Fruit fly (Drosophila melanogaster) whole organism, prepupa: ENCODE measurements around the gene CG12236.

Source experiments
- Blimp-1 ChIP-seq: fragments of 200-800 bp; sonication (Bioruptor generic); optimal IDR thresholded peaks from 3 replicates; lab custom pipeline; 2017; ENCODE audit warnings: missing biosample characterization, missing genetic modification characterization, mild to moderate bottlenecking, moderate library complexity, missing genetic modification reagents
- CG10631 ChIP-seq: fragments of 200-800 bp; sonication (Bioruptor generic); optimal IDR thresholded peaks from 2 replicates; lab custom pipeline; 2016; ENCODE audit warnings: missing biosample characterization, missing genetic modification characterization
- CG10669 ChIP-seq: fragments of 200-800 bp; sonication (Bioruptor generic); optimal IDR thresholded peaks from 3 replicates; lab custom pipeline; 2018; ENCODE audit warnings: missing biosample characterization, mild to moderate bottlenecking, missing genetic modification characterization, moderate library complexity
- CG11294 ChIP-seq: fragments of 200-800 bp; sonication (Bioruptor generic); IDR thresholded peaks from 2 replicates; pipeline ENCODE4 v1.3.6; 2022; ENCODE audit warnings: missing biosample characterization, missing genetic modification characterization
- CG11762 ChIP-seq: fragments of 200-800 bp; sonication (Bioruptor generic); optimal IDR thresholded peaks from 3 replicates; lab custom pipeline; 2016; ENCODE audit warnings: missing biosample characterization, missing genetic modification characterization; ENCODE audit not compliant: insufficient read depth
- CG11902 ChIP-seq: fragments of 200-800 bp; sonication (Bioruptor generic); optimal IDR thresholded peaks from 3 replicates; lab custom pipeline; 2016; ENCODE audit warnings: missing biosample characterization, missing genetic modification characterization
- CG15336 ChIP-seq: fragments of 200-800 bp; sonication (Bioruptor generic); IDR thresholded peaks from 2 replicates; pipeline ENCODE4 v1.3.6; 2022; ENCODE audit warnings: missing biosample characterization, missing genetic modification characterization
- CG1621 ChIP-seq: fragments of 200-800 bp; sonication (Bioruptor generic); optimal IDR thresholded peaks from 3 replicates; lab custom pipeline; 2018; ENCODE audit warnings: missing biosample characterization, mild to moderate bottlenecking, missing genetic modification characterization
- CG31627 ChIP-seq: fragments of 200-800 bp; sonication (Bioruptor generic); optimal IDR thresholded peaks from 3 replicates; lab custom pipeline; 2016; ENCODE audit warnings: missing biosample characterization, missing genetic modification characterization
- CG32006 ChIP-seq: fragments of 200-800 bp; sonication (Bioruptor generic); optimal IDR thresholded peaks from 3 replicates; lab custom pipeline; 2017; ENCODE audit warnings: missing biosample characterization, mild to moderate bottlenecking, missing genetic modification characterization
- CG34406 ChIP-seq: fragments of 200-800 bp; sonication (Bioruptor generic); optimal IDR thresholded peaks from 3 replicates; lab custom pipeline; 2016; ENCODE audit warnings: missing biosample characterization, missing genetic modification characterization
- CG3919 ChIP-seq: fragments of 200-800 bp; sonication (Bioruptor generic); optimal IDR thresholded peaks from 3 replicates; lab custom pipeline; 2016; ENCODE audit warnings: missing biosample characterization, missing genetic modification characterization
- CG4318 ChIP-seq: fragments of 200-800 bp; sonication (Bioruptor generic); optimal IDR thresholded peaks from 3 replicates; lab custom pipeline; 2017; ENCODE audit warnings: missing biosample characterization, mild to moderate bottlenecking, missing genetic modification characterization
- CG6163 ChIP-seq: fragments of 200-800 bp; sonication (Bioruptor generic); IDR thresholded peaks from 3 replicates; pipeline ENCODE4 v1.3.6; 2022; ENCODE audit warnings: missing biosample characterization, missing genetic modification characterization
- CG6276 ChIP-seq: fragments of 200-800 bp; sonication (Bioruptor generic); optimal IDR thresholded peaks from 2 replicates; lab custom pipeline; 2017; ENCODE audit warnings: missing biosample characterization, mild to moderate bottlenecking, missing genetic modification characterization
- CG6792 ChIP-seq: fragments of 200-800 bp; sonication (Bioruptor generic); optimal IDR thresholded peaks from 3 replicates; lab custom pipeline; 2016; ENCODE audit warnings: missing biosample characterization, missing genetic modification characterization
- CG6808 ChIP-seq: fragments of 200-800 bp; sonication (Bioruptor generic); optimal IDR thresholded peaks from 3 replicates; lab custom pipeline; 2017; ENCODE audit warnings: missing biosample characterization, missing genetic modification characterization, mild to moderate bottlenecking, moderate library complexity, missing genetic modification reagents
- CG6854 ChIP-seq: fragments of 200-800 bp; sonication (Bioruptor generic); optimal IDR thresholded peaks from 2 replicates; lab custom pipeline; 2017; ENCODE audit warnings: missing biosample characterization, mild to moderate bottlenecking, missing genetic modification characterization
- CG7368 ChIP-seq: fragments of 200-800 bp; sonication (Bioruptor generic); optimal IDR thresholded peaks from 3 replicates; lab custom pipeline; 2016; ENCODE audit warnings: missing biosample characterization, missing genetic modification characterization
- CG8119 ChIP-seq: fragments of 200-800 bp; sonication (Bioruptor generic); IDR thresholded peaks from 3 replicates; pipeline ENCODE4 v1.3.6; 2022; ENCODE audit warnings: missing biosample characterization, missing genetic modification characterization
- CG8632 ChIP-seq: fragments of 200-800 bp; sonication (Bioruptor generic); optimal IDR thresholded peaks from 3 replicates; lab custom pipeline; 2016; ENCODE audit warnings: missing biosample characterization, missing genetic modification characterization
- Eip75B ChIP-seq: fragments of 200-800 bp; sonication (Bioruptor generic); optimal IDR thresholded peaks from 3 replicates; lab custom pipeline; 2016; ENCODE audit warnings: missing biosample characterization, missing genetic modification characterization
- Eip93F ChIP-seq: fragments of 200-800 bp; sonication (Bioruptor generic); optimal IDR thresholded peaks from 2 replicates; lab custom pipeline; 2016; ENCODE audit warnings: missing biosample characterization, mild to moderate bottlenecking, missing genetic modification characterization
- Ets21C ChIP-seq: fragments of 200-800 bp; sonication (Bioruptor generic); optimal IDR thresholded peaks from 3 replicates; lab custom pipeline; 2016; ENCODE audit warnings: missing biosample characterization, missing genetic modification characterization
- Gug ChIP-seq: fragments of 200-800 bp; sonication (Bioruptor generic); IDR thresholded peaks from 2 replicates; pipeline ENCODE4 v1.3.6; 2022; ENCODE audit warnings: missing biosample characterization, missing genetic modification characterization
- Hr38 ChIP-seq: sonication (Bioruptor generic); optimal IDR thresholded peaks from 2 replicates; lab custom pipeline; 2016; ENCODE audit warnings: missing biosample characterization, missing genetic modification characterization
- Hr39 ChIP-seq: fragments of 200-800 bp; sonication (Bioruptor generic); optimal IDR thresholded peaks from 2 replicates; lab custom pipeline; 2016; ENCODE audit warnings: missing biosample characterization, missing genetic modification characterization
- Hr4 ChIP-seq: fragments of 200-800 bp; sonication (Bioruptor generic); optimal IDR thresholded peaks from 3 replicates; lab custom pipeline; 2016; ENCODE audit warnings: missing biosample characterization, missing genetic modification characterization
- Lpt ChIP-seq: fragments of 200-800 bp; sonication (Bioruptor generic); optimal IDR thresholded peaks from 3 replicates; lab custom pipeline; 2016; ENCODE audit warnings: missing biosample characterization, missing genetic modification characterization
- Met ChIP-seq: fragments of 200-800 bp; sonication (Bioruptor generic); optimal IDR thresholded peaks from 3 replicates; lab custom pipeline; 2016; ENCODE audit warnings: missing biosample characterization, missing genetic modification characterization
- OdsH ChIP-seq: fragments of 200-800 bp; sonication (Bioruptor generic); optimal IDR thresholded peaks from 3 replicates; lab custom pipeline; 2016; ENCODE audit warnings: missing biosample characterization, missing genetic modification characterization
- Smox ChIP-seq: fragments of 200-800 bp; sonication (Bioruptor generic); optimal IDR thresholded peaks from 3 replicates; lab custom pipeline; 2016; ENCODE audit warnings: missing biosample characterization, missing genetic modification characterization
- Sox102F ChIP-seq: fragments of 200-800 bp; sonication (Bioruptor generic); optimal IDR thresholded peaks from 2 replicates; lab custom pipeline; 2016; ENCODE audit warnings: missing biosample characterization, mild to moderate bottlenecking, missing genetic modification characterization
- Sox14 ChIP-seq: fragments of 200-800 bp; sonication (Bioruptor generic); optimal IDR thresholded peaks from 3 replicates; lab custom pipeline; 2016; ENCODE audit warnings: missing biosample characterization, missing genetic modification characterization
- Sox15 ChIP-seq: fragments of 200-800 bp; sonication (Bioruptor generic); optimal IDR thresholded peaks from 3 replicates; lab custom pipeline; 2016; ENCODE audit warnings: missing biosample characterization, missing genetic modification characterization
- achi ChIP-seq: fragments of 200-800 bp; sonication (Bioruptor generic); optimal IDR thresholded peaks from 3 replicates; lab custom pipeline; 2016; ENCODE audit warnings: missing biosample characterization, missing genetic modification characterization
- acj6 ChIP-seq: fragments of 200-800 bp; sonication (Bioruptor generic); optimal IDR thresholded peaks from 3 replicates; lab custom pipeline; 2016; ENCODE audit warnings: missing biosample characterization, missing genetic modification characterization
- cyc ChIP-seq: fragments of 200-800 bp; sonication (Bioruptor generic); optimal IDR thresholded peaks from 3 replicates; lab custom pipeline; 2016; ENCODE audit warnings: missing biosample characterization, missing genetic modification characterization
- dac ChIP-seq: fragments of 200-800 bp; sonication (Bioruptor generic); optimal IDR thresholded peaks from 2 replicates; lab custom pipeline; 2017; ENCODE audit warnings: missing biosample characterization, mild to moderate bottlenecking, missing genetic modification characterization
- dsx ChIP-seq: fragments of 200-800 bp; optimal IDR thresholded peaks from 3 replicates; lab custom pipeline; 2019; ENCODE audit warnings: missing biosample characterization, mild to moderate bottlenecking, missing genetic modification characterization, moderate library complexity; ENCODE audit not compliant: poor library complexity, severe bottlenecking
- eg ChIP-seq: fragments of 200-800 bp; sonication (Bioruptor generic); IDR thresholded peaks from 3 replicates; pipeline ENCODE4 v1.3.6; 2022; ENCODE audit warnings: missing biosample characterization, missing genetic modification characterization
- esn ChIP-seq: fragments of 200-800 bp; sonication (Bioruptor generic); optimal IDR thresholded peaks from 2 replicates; lab custom pipeline; 2016; ENCODE audit warnings: missing biosample characterization, mild to moderate bottlenecking, missing genetic modification characterization, moderate library complexity
- fd59A ChIP-seq: fragments of 200-800 bp; sonication (Bioruptor generic); optimal IDR thresholded peaks from 2 replicates; lab custom pipeline; 2017; ENCODE audit warnings: missing biosample characterization, mild to moderate bottlenecking, missing genetic modification characterization, missing genetic modification reagents
- fd85E ChIP-seq: fragments of 200-800 bp; sonication (Bioruptor generic); optimal IDR thresholded peaks from 3 replicates; lab custom pipeline; 2016; ENCODE audit warnings: missing biosample characterization, missing genetic modification characterization
- fkh ChIP-seq: fragments of 200-800 bp; sonication (Bioruptor generic); optimal IDR thresholded peaks from 3 replicates; lab custom pipeline; 2017; ENCODE audit warnings: missing biosample characterization, mild to moderate bottlenecking, missing genetic modification characterization, moderate library complexity
- lz ChIP-seq: fragments of 200-800 bp; sonication (Bioruptor generic); optimal IDR thresholded peaks from 3 replicates; lab custom pipeline; 2016; ENCODE audit warnings: missing biosample characterization, missing genetic modification characterization
- pdm3 ChIP-seq: fragments of 200-800 bp; sonication (Bioruptor generic); optimal IDR thresholded peaks from 3 replicates; lab custom pipeline; 2016; ENCODE audit warnings: missing biosample characterization, missing genetic modification characterization
- salr ChIP-seq, 2 experiments: fragments of 200-800 bp; sonication (Bioruptor generic); optimal IDR thresholded peaks; 3 replicates each; lab custom pipeline; 2016 to 2018; ENCODE audit warnings: missing biosample characterization in 2 of 2, missing genetic modification characterization in 2 of 2, mild to moderate bottlenecking in 1 of 2
- spab ChIP-seq: fragments of 200-800 bp; sonication (Bioruptor generic); optimal IDR thresholded peaks from 2 replicates; lab custom pipeline; 2017; ENCODE audit warnings: missing biosample characterization, mild to moderate bottlenecking, missing genetic modification characterization, missing genetic modification reagents
- ss ChIP-seq, 2 experiments: fragments of 200-800 bp; sonication (Bioruptor generic); optimal IDR thresholded peaks; 2 replicates in 1 of 2; 3 replicates in 1 of 2; lab custom pipeline; 2017 to 2018; ENCODE audit warnings: mild to moderate bottlenecking in 2 of 2, missing biosample characterization in 2 of 2, missing genetic modification characterization in 2 of 2, moderate library complexity in 1 of 2
- svp ChIP-seq: fragments of 200-800 bp; sonication (Bioruptor generic); peaks from one replicate; lab custom pipeline; 2016; ENCODE audit warnings: missing biosample characterization, missing genetic modification characterization

The CG12236 gene

dm6 chrX:5925793-5926418 lies 18.0 kb downstream of the CG12236 start:
- TF ChIP-seq svp (peak; percentile 68), ss (GFP tag; optimal IDR thresholded peaks at IDR 0.05; lab: Kevin White, UChicago) (peak; percentile 72 to 74), CG6792 (peak; percentile 55), Hr38 (GFP tag; lab: Kevin White, UChicago) (no peak), CG6276 (peak; percentile 86), OdsH (GFP tag; lab: Kevin White, UChicago) (peak; percentile 52), CG10631 (GFP tag; lab: Kevin White, UChicago) (peak; percentile 72), CG4318 (GFP tag; lab: Kevin White, UChicago) (peak; percentile 36), CG31627 (GFP tag; lab: Kevin White, UChicago) (no peak), CG8632 (GFP tag; lab: Kevin White, UChicago) (peak; percentile 49), CG32006 (GFP tag; lab: Kevin White, UChicago) (peak; percentile 70), fd59A (GFP tag; lab: Kevin White, UChicago) (peak; percentile 62), CG15336 (peak; percentile 90), lz (GFP tag; lab: Kevin White, UChicago) (peak; percentile 55), CG34406 (GFP tag; lab: Kevin White, UChicago) (peak; percentile 52), CG8119 (peak; percentile 85), fkh (no peak), fd85E (GFP tag; lab: Kevin White, UChicago) (peak; percentile 14), CG7368 (GFP tag; lab: Kevin White, UChicago) (peak; percentile 45), CG6854 (no peak), cyc (peak; percentile 55), CG11762 (GFP tag; lab: Kevin White, UChicago) (peak; percentile 60), Sox14 (GFP tag; lab: Kevin White, UChicago) (peak; percentile 67), Met (GFP tag; lab: Kevin White, UChicago) (peak; percentile 70), acj6 (GFP tag; lab: Kevin White, UChicago) (peak; percentile 59), Eip93F (GFP tag; lab: Kevin White, UChicago) (no peak), pdm3 (GFP tag; lab: Kevin White, UChicago) (peak; percentile 61), eg (peak; percentile 91), dsx (GFP tag; lab: Kevin White, UChicago) (peak; percentile 86), Sox102F (GFP tag; lab: Kevin White, UChicago) (peak; percentile 32), esn (peak; percentile 14), CG6163 (peak; percentile 95), Lpt (peak; percentile 29), Eip75B (peak; percentile 77), Blimp-1 (no peak), CG1621 (tag; lab: Kevin White, UChicago) (peak; percentile 82), Ets21C (GFP tag; lab: Kevin White, UChicago) (no peak), salr (GFP tag; optimal IDR thresholded peaks at IDR 0.05; lab: Kevin White, UChicago) (peak; percentile 27 to 66), dac (GFP tag; lab: Kevin White, UChicago) (peak; percentile 24), Sox15 (GFP tag; lab: Kevin White, UChicago) (peak; percentile 6), CG3919 (GFP tag; lab: Kevin White, UChicago) (peak; percentile 80), Hr4 (GFP tag; lab: Kevin White, UChicago) (peak; percentile 66), CG6808 (peak; percentile 83), achi (GFP tag; lab: Kevin White, UChicago) (peak; percentile 66), CG11902 (peak; percentile 44), Hr39 (GFP tag; lab: Kevin White, UChicago) (peak; percentile 24), Smox (GFP tag; lab: Kevin White, UChicago) (peak; percentile 33), CG11294 (peak; percentile 70), spab (GFP tag; lab: Kevin White, UChicago) (peak; percentile 79), CG10669 (GFP tag; lab: Kevin White, UChicago) (peak; percentile 87), Gug (GFP tag; lab: Robert Waterston, UW) (peak; percentile 85)
